Worm (Caenorhabditis elegans) whole organism, mixed stage, embryonic: Measurements from ENCODE around the gene oac-2.

Experiments
- bed-3 ChIP-seq: fragments of 200-800 bp; sonication (Bioruptor generic); optimal IDR thresholded peaks from 3 replicates; lab custom pipeline; 2018; ENCODE audit warnings: mild to moderate bottlenecking, missing genetic modification characterization, moderate library complexity, missing compliant biosample characterization
- blmp-1 ChIP-seq: fragments of 150-350 bp; optimal IDR thresholded peaks from 2 replicates; lab custom pipeline; 2014; ENCODE audit warnings: missing biosample characterization, missing genetic modification characterization
- cnd-1 ChIP-seq: fragments of 200-800 bp; sonication (Bioruptor generic); optimal IDR thresholded peaks from 2 replicates; lab custom pipeline; 2018; ENCODE audit warnings: mild to moderate bottlenecking, missing genetic modification characterization, missing compliant biosample characterization
- elt-1 ChIP-seq: sonication (generic microtip); optimal IDR thresholded peaks from 2 replicates; lab custom pipeline; 2017; ENCODE audit warnings: missing genetic modification characterization, mild to moderate bottlenecking, missing compliant biosample characterization, antibody characterized with exemption, moderate library complexity, borderline replicate concordance; ENCODE audit not compliant: insufficient read depth
- elt-3 ChIP-seq: fragments of 150-350 bp; optimal IDR thresholded peaks from 2 replicates; lab custom pipeline; 2014; ENCODE audit warnings: missing biosample characterization, missing genetic modification characterization
- hlh-1 ChIP-seq: fragments of 150-350 bp; optimal IDR thresholded peaks from 2 replicates; lab custom pipeline; 2014; ENCODE audit warnings: missing biosample characterization, missing genetic modification reagents, missing genetic modification characterization
- mab-5 ChIP-seq: fragments of 150-350 bp; optimal IDR thresholded peaks from 2 replicates; lab custom pipeline; 2014; ENCODE audit warnings: missing biosample characterization, missing genetic modification characterization
- nhr-2 ChIP-seq: fragments of 150-350 bp; optimal IDR thresholded peaks from 2 replicates; lab custom pipeline; 2014; ENCODE audit warnings: missing biosample characterization, missing genetic modification characterization
- nhr-237 ChIP-seq: fragments of 150-350 bp; optimal IDR thresholded peaks from 2 replicates; lab custom pipeline; 2014; ENCODE audit warnings: missing biosample characterization, missing genetic modification characterization
- snpc-4 ChIP-seq: fragments of 150-350 bp; optimal IDR thresholded peaks from 2 replicates; lab custom pipeline; 2014; ENCODE audit warnings: missing biosample characterization, missing genetic modification characterization
- unc-39 ChIP-seq: fragments of 150-350 bp; optimal IDR thresholded peaks from 2 replicates; lab custom pipeline; 2014; ENCODE audit warnings: missing biosample characterization, missing genetic modification characterization
- unc-62 ChIP-seq: fragments of 150-350 bp; optimal IDR thresholded peaks from 2 replicates; lab custom pipeline; 2014; ENCODE audit warnings: missing biosample characterization, missing genetic modification reagents, missing genetic modification characterization
- ztf-11 ChIP-seq: fragments of 150-350 bp; optimal IDR thresholded peaks from 2 replicates; lab custom pipeline; 2014; ENCODE audit warnings: missing biosample characterization, missing genetic modification characterization

ce11 chrV:3431535-3431990 is 43.4 kb downstream of the oac-2 start, which contains the start of the genes T20D4.19 and srj-9:
- TF ChIP-seq mab-5 (tag; lab: Kevin White, UChicago): no peak
- TF ChIP-seq unc-62 (GFP tag; lab: Kevin White, UChicago): no peak
- no peak for TF ChIP-seq snpc-4 (tag; lab: Kevin White, UChicago)
- no peak for TF ChIP-seq ztf-11 (tag; lab: Kevin White, UChicago)
- TF ChIP-seq hlh-1 (tag; lab: Kevin White, UChicago): no peak
- no peak for TF ChIP-seq nhr-237 (tag; lab: Kevin White, UChicago)
- TF ChIP-seq cnd-1: no peak
- no peak for TF ChIP-seq elt-1 (tag; lab: Kevin White, UChicago)
- TF ChIP-seq unc-39 (tag; lab: Kevin White, UChicago): no peak
- no peak for TF ChIP-seq bed-3 (GFP tag; lab: Kevin White, UChicago)
- no peak for TF ChIP-seq blmp-1 (tag; lab: Kevin White, UChicago)
- no peak for TF ChIP-seq elt-3 (tag; lab: Kevin White, UChicago)
- TF ChIP-seq nhr-2 (tag; lab: Kevin White, UChicago): peak; percentile 31
